Fruit fly (Drosophila melanogaster): ENCODE results near the gene Or85f.

Or85f gene

dm6 chr3R:9370413-9370812 is 27.6 kb upstream of the Or85f start (continued):
- TF ChIP-seq chif (GFP tag; optimal IDR thresholded peaks at IDR 0.05): peak in 1 of 2 experiments; percentile 26
- peak; percentile 53 for TF ChIP-seq NfI (GFP tag; optimal IDR thresholded peaks at IDR 0.05)
- TF ChIP-seq Nf-YC (tag; optimal IDR thresholded peaks at IDR 0.05): peak; percentile 57
- TF ChIP-seq NC2α (GFP tag; optimal IDR thresholded peaks at IDR 0.05): no peak
- peak; percentile 81; the same call in 1 of the 2 replicates for TF ChIP-seq Rfx (GFP tag; IDR thresholded peaks at IDR 0.05)
- TF ChIP-seq lab (GFP tag; optimal IDR thresholded peaks at IDR 0.05): peak; percentile 73
- TF ChIP-seq CG3995 (GFP tag; optimal IDR thresholded peaks at IDR 0.05): peak; percentile 4
- TF ChIP-seq CG5180 (GFP tag; optimal IDR thresholded peaks at IDR 0.05): peak; percentile 2
- TF ChIP-seq pfk (GFP tag; optimal IDR thresholded peaks at IDR 0.05): no peak
- TF ChIP-seq CG12942 (GFP tag; optimal IDR thresholded peaks at IDR 0.05): peak; percentile 34
- TF ChIP-seq Dip3 (GFP tag; optimal IDR thresholded peaks at IDR 0.05): peak; percentile 52
- TF ChIP-seq ind (GFP tag; optimal IDR thresholded peaks at IDR 0.05): peak; percentile 49
- TF ChIP-seq tio (GFP tag; optimal IDR thresholded peaks at IDR 0.05): peak; percentile 13
- no peak for TF ChIP-seq CG8281 (tag; optimal IDR thresholded peaks at IDR 0.05)
- peak; percentile 72 for TF ChIP-seq Fer1 (GFP tag; optimal IDR thresholded peaks at IDR 0.05)
- peak; percentile 2 for TF ChIP-seq Myb (GFP tag; optimal IDR thresholded peaks at IDR 0.05)
- peak; percentile 47 for TF ChIP-seq CG10209 (GFP tag; optimal IDR thresholded peaks at IDR 0.05)
- TF ChIP-seq ATbp (GFP tag; optimal IDR thresholded peaks at IDR 0.05): peak; percentile 2
- peak; percentile 58; the same call in 1 of the 3 replicates for TF ChIP-seq CG11695 (GFP tag; IDR thresholded peaks at IDR 0.05)
- TF ChIP-seq chinmo (GFP tag; IDR thresholded peaks at IDR 0.05; ENCODE audit: partially characterized antibody): 0 out of 4 replicates have a peak, but pooled peaks have one; percentile 29
- no peak for TF ChIP-seq CG13123 (GFP tag; optimal IDR thresholded peaks at IDR 0.05)
- TF ChIP-seq bigmax (GFP tag; optimal IDR thresholded peaks at IDR 0.05): no peak
- peak; percentile 1 for TF ChIP-seq CG4854 (GFP tag; optimal IDR thresholded peaks at IDR 0.05)
- TF ChIP-seq Oli (tag; optimal IDR thresholded peaks at IDR 0.05): peak; percentile 32
- peak; percentile 54; the same call in 1 of the 2 replicates for TF ChIP-seq vvl (GFP tag; IDR thresholded peaks at IDR 0.05)
- TF ChIP-seq Mrtf (GFP tag; IDR thresholded peaks at IDR 0.05): 0 out of 3 replicates have a peak, but pooled peaks have one; percentile 25
- TF ChIP-seq CG13775 (GFP tag; optimal IDR thresholded peaks at IDR 0.05): peak; percentile 8
- peak; percentile 47 for TF ChIP-seq E2f2 (GFP tag; IDR thresholded peaks at IDR 0.05)
- peak; percentile 26 for TF ChIP-seq Camta (GFP tag; optimal IDR thresholded peaks at IDR 0.05)
- TF ChIP-seq tap (tag; optimal IDR thresholded peaks at IDR 0.05): peak; percentile 54
- TF ChIP-seq so (GFP tag; IDR thresholded peaks at IDR 0.05): peak; percentile 71
- peak; percentile 6 for TF ChIP-seq CG18619 (GFP tag; optimal IDR thresholded peaks at IDR 0.05)
- peak; percentile 11 for TF ChIP-seq CG9437 (GFP tag; optimal IDR thresholded peaks at IDR 0.05)
- peak; percentile 38; the same call in 1 of the 2 replicates for TF ChIP-seq NFAT (GFP tag; IDR thresholded peaks at IDR 0.05)
- peak; percentile 48; the same call in 1 of the 2 replicates for TF ChIP-seq CG43689 (GFP tag; IDR thresholded peaks at IDR 0.05)
- TF ChIP-seq bcd (GFP tag; optimal IDR thresholded peaks at IDR 0.05): peak; percentile 37
- TF ChIP-seq Antp (GFP tag; optimal IDR thresholded peaks at IDR 0.05): peak; percentile 23
- no peak for TF ChIP-seq CG4282 (GFP tag; optimal IDR thresholded peaks at IDR 0.05)
- TF ChIP-seq CG7556 (GFP tag; optimal IDR thresholded peaks at IDR 0.05): peak; percentile 50
- TF ChIP-seq CG5953 (GFP tag; IDR thresholded peaks at IDR 0.05): 0 out of 2 replicates have a peak, but pooled peaks have one; percentile 8
- peak; percentile 17 for TF ChIP-seq bab2 (GFP tag; optimal IDR thresholded peaks at IDR 0.05)
- no peak for TF ChIP-seq tup (GFP tag; optimal IDR thresholded peaks at IDR 0.05)
- peak; percentile 31 for TF ChIP-seq odd (GFP tag; optimal IDR thresholded peaks at IDR 0.05)
- TF ChIP-seq CG6689 (GFP tag; IDR thresholded peaks at IDR 0.05): peak; percentile 54; the same call in 1 of the 2 replicates
- no peak for TF ChIP-seq CG6791 (GFP tag; IDR thresholded peaks at IDR 0.05; ENCODE audit: partially characterized antibody)
- TF ChIP-seq CG7372 (GFP tag; IDR thresholded peaks at IDR 0.05): 0 out of 2 replicates have a peak, but pooled peaks have one; percentile 38
- peak; percentile 58 for TF ChIP-seq CG12391 (tag; optimal IDR thresholded peaks at IDR 0.05)
- TF ChIP-seq gfzf (GFP tag; optimal IDR thresholded peaks at IDR 0.05): no peak
- no peak for TF ChIP-seq usp (GFP tag; optimal IDR thresholded peaks at IDR 0.05)
- TF ChIP-seq HmgZ (tag; optimal IDR thresholded peaks at IDR 0.05): peak; percentile 34
